Worm (Caenorhabditis elegans) whole organism, L1 larva: Measurements from ENCODE around the gene scl-6.

Experiments
- ces-1 ChIP-seq: fragments of 150-350 bp; optimal IDR thresholded peaks from 2 replicates; lab custom pipeline; 2014; ENCODE audit warnings: missing biosample characterization, missing genetic modification reagents, missing genetic modification characterization
- dpl-1 ChIP-seq, 3 experiments: fragments of 150-350 bp in 2 of 3; sonication (generic microtip) in 1 of 3; optimal IDR thresholded peaks; 2 replicates each; lab custom pipeline; 2014 to 2017; ENCODE audit warnings: missing biosample characterization in 3 of 3, missing genetic modification characterization in 3 of 3, missing genetic modification reagents in 3 of 3
- fkh-8 ChIP-seq: sonication (generic microtip); optimal IDR thresholded peaks from 2 replicates; lab custom pipeline; 2016; ENCODE audit warnings: mild to moderate bottlenecking, missing genetic modification characterization, missing compliant biosample characterization
- lin-39 ChIP-seq: fragments of 150-350 bp; optimal IDR thresholded peaks from 2 replicates; lab custom pipeline; 2014; ENCODE audit warnings: missing biosample characterization, missing genetic modification reagents, missing genetic modification characterization
- unc-62 ChIP-seq: fragments of 150-350 bp; optimal IDR thresholded peaks from 2 replicates; lab custom pipeline; 2014; ENCODE audit warnings: missing biosample characterization, missing genetic modification reagents, missing genetic modification characterization

DNA sequence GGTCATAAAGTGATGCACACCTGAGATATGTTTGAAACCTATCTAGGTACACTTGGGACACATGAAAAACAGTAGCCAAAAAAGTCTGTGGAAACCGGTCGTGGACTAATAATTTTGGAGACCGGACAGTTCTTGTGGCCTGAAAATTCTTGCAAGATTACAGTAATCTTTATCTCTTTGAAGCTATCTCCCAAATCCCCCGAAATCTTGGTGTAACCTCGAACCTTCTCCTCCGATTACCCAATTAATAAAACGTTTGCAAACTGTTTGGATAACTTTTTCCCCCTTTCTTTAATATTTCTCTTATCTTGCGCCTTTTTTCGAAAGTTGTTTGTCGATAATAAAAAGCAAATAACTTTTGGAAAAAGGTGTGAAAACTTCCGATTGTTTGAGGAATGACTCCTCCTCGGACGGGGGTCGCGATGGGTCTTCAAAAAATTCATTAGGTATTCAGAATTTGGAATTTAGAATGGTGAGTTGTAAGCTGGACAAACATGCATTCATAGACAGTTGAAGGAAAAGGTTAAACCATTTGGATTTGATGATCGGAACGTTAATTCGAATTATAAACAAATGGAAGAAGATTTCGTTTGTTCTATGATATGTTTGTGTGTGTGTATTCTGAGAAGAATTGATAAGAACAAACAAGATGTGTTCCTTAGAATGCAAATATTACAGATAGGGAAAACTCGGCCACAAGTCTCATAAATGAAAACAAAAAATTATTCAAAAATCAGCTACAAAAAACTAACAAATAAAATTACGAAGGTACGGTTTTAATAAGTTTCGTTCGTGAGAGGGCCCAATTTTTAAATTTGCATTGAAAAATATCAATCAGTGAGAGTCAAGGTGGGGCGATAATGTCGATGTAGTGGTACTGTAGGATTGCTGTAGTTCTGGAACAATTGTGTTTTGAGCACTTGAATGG, 14.5 kb downstream of the scl-6 start:
- no peak for TF ChIP-seq fkh-8
- no peak for TF ChIP-seq dpl-1 (GFP tag; optimal IDR thresholded peaks at IDR 0.05; lab: Kevin White, UChicago)
- no peak for TF ChIP-seq lin-39 (tag; lab: Kevin White, UChicago)
- no peak for TF ChIP-seq ces-1 (GFP tag; lab: Kevin White, UChicago)
- TF ChIP-seq unc-62: no peak
